Worm (Caenorhabditis elegans): ENCODE data around the gene C05B5.4.
A peak's percentile ranks its signal among the peaks of the same experiment; 100 is the strongest.

Gene C05B5.4

DNA sequence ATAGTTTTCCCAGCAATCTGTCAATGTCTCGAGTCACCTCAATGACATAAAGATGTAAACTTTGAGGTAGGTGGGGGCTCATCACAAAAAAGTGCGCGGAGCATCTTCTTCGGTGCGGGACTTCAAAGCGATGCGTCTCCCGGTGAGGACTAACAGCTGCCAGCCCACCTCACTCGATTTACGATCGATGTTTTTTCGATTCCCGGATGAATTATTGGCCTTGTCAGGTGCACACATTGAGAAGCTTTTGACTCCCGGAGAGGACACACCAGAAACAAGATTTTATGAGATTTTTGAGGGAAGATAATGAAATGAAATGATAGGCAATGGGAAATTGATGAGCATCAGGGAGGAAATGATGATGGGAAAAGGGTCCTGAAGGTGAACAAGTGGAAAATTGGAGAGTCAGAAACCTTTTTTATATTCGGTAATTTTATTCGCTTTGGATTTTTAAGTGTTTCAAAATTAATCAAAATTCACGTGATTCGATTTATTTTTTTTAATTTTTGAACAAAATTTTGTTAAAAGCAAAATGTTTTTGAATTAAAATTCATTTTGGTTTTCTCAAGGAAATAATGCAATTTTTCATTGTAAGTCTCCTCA is 6.8 kb upstream of the C05B5.4 start, which contains the start of gene C05B5.12:
TSS of gene C05B5.12 (plus strand) at position 553 of the 603 bp plus-strand sequence.
- no peak for TF ChIP-seq ama-1 (optimal IDR thresholded peaks at IDR 0.05)
- TF ChIP-seq spr-3 (GFP tag; optimal IDR thresholded peaks at IDR 0.05): no peak
- peak; percentile 61 for TF ChIP-seq aha-1 (tag)
- no peak for TF ChIP-seq daf-16 (GFP tag; optimal IDR thresholded peaks at IDR 0.05)
- no peak for TF ChIP-seq daf-16 (tag; optimal IDR thresholded peaks at IDR 0.05)
- TF ChIP-seq lin-15B (tag; optimal IDR thresholded peaks at IDR 0.05): no peak

DNA sequence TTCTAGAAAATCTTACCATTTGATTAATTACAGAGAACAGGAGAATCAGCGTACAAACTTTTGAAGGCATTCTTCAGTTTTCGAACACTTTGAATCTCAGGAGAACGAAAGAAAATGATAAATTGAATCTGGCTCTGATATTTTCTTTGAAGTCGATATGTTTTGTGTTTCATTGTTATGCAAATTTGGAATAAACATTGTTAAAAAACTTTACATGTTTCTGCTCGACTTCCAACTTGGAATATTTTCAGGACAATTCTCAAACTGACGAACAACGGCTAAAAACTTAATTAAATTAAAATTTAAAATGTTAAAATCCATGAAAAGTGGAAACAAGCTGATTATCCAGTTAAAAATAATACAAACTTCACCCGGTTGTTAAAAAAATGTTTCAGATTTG is 5.3 kb upstream of the C05B5.4 start, which contains the start of gene C05B5.1:
TSS of gene C05B5.1 (minus strand) at position 101 of the 400 bp plus-strand sequence.
- TF ChIP-seq nhr-11 (tag; optimal IDR thresholded peaks at IDR 0.05) (no peak), pha-4 (GFP tag; IDR thresholded peaks at IDR 0.05) (no peak), pha-4 (tag; optimal IDR thresholded peaks at IDR 0.05) (no peak), mes-2 (tag; optimal IDR thresholded peaks at IDR 0.05; ENCODE audit: poor library complexity, severe bottlenecking) (no peak), ZK337.2 (GFP tag; IDR thresholded peaks at IDR 0.05) (no peak), Y105C5A.15 (GFP tag; IDR thresholded peaks at IDR 0.05) (no peak), aly-2 (tag; optimal IDR thresholded peaks at IDR 0.05) (no peak), nhr-10 (tag; optimal IDR thresholded peaks at IDR 0.05) (no peak), F10B5.3 (tag; optimal IDR thresholded peaks at IDR 0.05) (no peak), nhr-237 (tag; optimal IDR thresholded peaks at IDR 0.05) (no peak), lin-39 (tag; optimal IDR thresholded peaks at IDR 0.05) (no peak), dmd-9 (GFP tag; IDR thresholded peaks at IDR 0.05) (no peak), mxl-3 (GFP tag; optimal IDR thresholded peaks at IDR 0.05) (no peak), tag-97 (GFP tag; IDR thresholded peaks at IDR 0.05) (no peak), jun-1 (tag; optimal IDR thresholded peaks at IDR 0.05) (no peak), mxl-2 (GFP tag; conservative IDR thresholded peaks at IDR 0.05) (no peak), ceh-32 (tag; optimal IDR thresholded peaks at IDR 0.05; ENCODE audit: poor library complexity) (no peak), attf-4 (tag; optimal IDR thresholded peaks at IDR 0.05) (no peak), lim-7 (GFP tag; IDR thresholded peaks at IDR 0.05) (no peak)

DNA sequence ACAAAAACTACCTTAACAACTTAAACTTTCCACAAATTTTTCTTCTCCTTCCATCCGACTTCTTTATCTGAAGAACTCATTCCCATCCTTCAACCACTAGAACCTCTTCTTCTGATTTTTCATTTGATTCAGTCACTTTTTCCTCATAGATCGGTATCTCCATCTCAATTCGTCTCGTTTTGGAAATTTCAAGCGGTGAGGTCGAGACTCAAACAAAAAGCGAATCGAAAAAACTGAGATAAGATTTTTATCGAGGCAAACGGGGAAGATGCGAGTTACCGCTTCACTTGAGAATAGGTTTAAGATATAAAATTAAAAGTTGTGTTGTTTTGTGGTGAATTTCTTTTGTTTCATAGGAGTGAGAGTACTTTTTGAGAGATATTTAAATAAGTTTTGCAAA is 2.4 kb upstream of the C05B5.4 start:
- TF ChIP-seq gei-8 (GFP tag; optimal IDR thresholded peaks at IDR 0.05): no peak

DNA sequence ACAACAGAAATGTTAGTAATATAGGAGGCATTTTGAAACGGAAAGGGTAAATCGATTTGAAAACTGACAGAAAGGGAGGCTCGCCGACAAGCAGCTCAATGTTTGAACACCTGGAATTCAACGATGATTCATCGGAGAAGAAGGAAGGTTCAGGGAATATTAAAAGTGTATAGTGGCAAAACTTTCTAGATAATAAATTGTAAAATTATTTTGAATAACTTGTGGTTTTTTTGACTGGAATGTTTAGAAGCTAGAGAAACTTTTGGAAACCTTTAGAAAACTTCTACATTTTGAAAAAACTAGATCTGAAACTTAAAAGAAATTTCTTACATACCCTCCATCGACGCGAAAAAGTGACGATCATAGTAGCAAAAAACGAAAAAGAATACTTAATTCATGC is 4.2 kb downstream of the C05B5.4 start, which contains the start of gene pqn-8:
TSS of gene pqn-8 (minus strand) at position 101 of the 400 bp plus-strand sequence.
- TF ChIP-seq zip-2 (tag; optimal IDR thresholded peaks at IDR 0.05): no peak

DNA sequence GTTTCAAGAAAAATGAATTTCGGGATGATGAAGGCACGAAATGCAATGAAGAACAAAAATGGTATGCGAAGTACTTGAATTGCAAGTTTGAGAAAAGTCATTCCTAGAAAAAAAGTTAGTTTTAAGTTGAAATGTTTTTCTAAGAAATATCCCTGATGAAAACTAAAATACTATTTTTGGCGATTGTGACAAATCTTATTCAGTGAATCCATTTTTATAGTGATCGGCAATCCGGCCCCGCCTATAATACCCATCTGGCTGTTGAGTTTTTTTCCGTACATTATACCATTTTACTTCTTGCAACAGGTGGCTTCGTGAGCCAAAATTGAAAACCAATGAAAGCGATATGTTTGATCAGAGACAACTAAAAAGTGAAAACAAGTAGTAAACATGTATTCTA is 5.5 kb downstream of the C05B5.4 start, which contains the start of gene C05B5.17:
TSS of gene C05B5.17 (minus strand) at position 101 of the 400 bp plus-strand sequence.
- TF ChIP-seq hmg-1.1 (GFP tag; IDR thresholded peaks at IDR 0.05): no peak
- no peak for TF ChIP-seq F37D6.2 (tag; optimal IDR thresholded peaks at IDR 0.05)
- no peak for TF ChIP-seq nhr-28 (tag; optimal IDR thresholded peaks at IDR 0.05)
- no peak for TF ChIP-seq ceh-20 (GFP tag; IDR thresholded peaks at IDR 0.05)
- no peak for TF ChIP-seq nhr-237 (tag; optimal IDR thresholded peaks at IDR 0.05)

DNA sequence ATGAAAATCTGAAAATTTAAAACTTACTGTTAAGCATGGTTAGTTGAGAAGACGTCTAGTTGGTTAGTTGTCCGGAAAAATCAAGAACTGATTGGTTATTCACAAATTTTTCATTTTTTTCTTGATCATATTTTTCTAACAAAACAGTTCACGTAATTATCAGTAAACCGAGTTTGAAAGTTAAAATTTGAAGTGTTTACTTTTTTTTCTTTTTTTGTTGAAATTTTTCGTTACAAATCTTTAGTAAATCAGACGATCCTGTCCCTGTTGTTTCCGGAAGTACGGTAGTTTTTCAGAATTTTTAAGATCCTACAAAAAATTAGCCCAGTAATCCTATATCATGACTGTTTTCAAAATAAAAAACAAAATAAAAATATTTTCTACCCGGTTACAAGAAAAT is 6.7 kb downstream of the C05B5.4 start, which contains the start of gene C05B5.2:
TSS of gene C05B5.2 (minus strand) at position 101 of the 400 bp plus-strand sequence.
- no peak for TF ChIP-seq egl-27 (tag; optimal IDR thresholded peaks at IDR 0.05)
- TF ChIP-seq zip-11 (GFP tag; IDR thresholded peaks at IDR 0.05): no peak
- no peak for TF ChIP-seq F44E2.7 (GFP tag; IDR thresholded peaks at IDR 0.05)
- no peak for TF ChIP-seq F37D6.2 (tag; optimal IDR thresholded peaks at IDR 0.05)
- no peak for TF ChIP-seq skn-1 (tag; optimal IDR thresholded peaks at IDR 0.05)
- no peak for TF ChIP-seq Y75B8A.6 (GFP tag; IDR thresholded peaks at IDR 0.05)
- TF ChIP-seq mxl-2 (GFP tag; conservative IDR thresholded peaks at IDR 0.05): no peak
- TF ChIP-seq ZK546.5 (tag; optimal IDR thresholded peaks at IDR 0.05): no peak
